Worm (Caenorhabditis elegans) whole organism, L1 larva: ENCODE results near the gene rbg-1.

ENCODE experiments used
- F16B12.6 ChIP-seq: fragments of 150-350 bp; optimal IDR thresholded peaks from 2 replicates; lab custom pipeline; 2014; ENCODE audit warnings: missing biosample characterization, missing genetic modification characterization
- ama-1 ChIP-seq: fragments of 150-350 bp; optimal IDR thresholded peaks from 2 replicates; lab custom pipeline; 2014
- ceh-63 ChIP-seq: fragments of 200-800 bp; sonication (Bioruptor generic); optimal IDR thresholded peaks from 2 replicates; lab custom pipeline; 2018; ENCODE audit warnings: mild to moderate bottlenecking, missing genetic modification characterization, missing compliant biosample characterization
- ceh-82 ChIP-seq, 3 experiments: fragments of 150-350 bp in 1 of 3; sonication (generic microtip) in 2 of 3; optimal IDR thresholded peaks; 2 replicates each; lab custom pipeline; 2014 to 2017; ENCODE audit warnings: missing biosample characterization in 3 of 3, missing genetic modification characterization in 3 of 3
- ces-1 ChIP-seq: fragments of 150-350 bp; optimal IDR thresholded peaks from 2 replicates; lab custom pipeline; 2014; ENCODE audit warnings: missing biosample characterization, missing genetic modification reagents, missing genetic modification characterization
- dpl-1 ChIP-seq, 3 experiments: fragments of 150-350 bp in 2 of 3; sonication (generic microtip) in 1 of 3; optimal IDR thresholded peaks; 2 replicates each; lab custom pipeline; 2014 to 2017; ENCODE audit warnings: missing biosample characterization in 3 of 3, missing genetic modification characterization in 3 of 3, missing genetic modification reagents in 3 of 3
- dsc-1 ChIP-seq: sonication (generic microtip); optimal IDR thresholded peaks from 2 replicates; lab custom pipeline; 2016; ENCODE audit warnings: mild to moderate bottlenecking, missing genetic modification characterization, missing compliant biosample characterization
- efl-1 ChIP-seq, 4 experiments: fragments of 150-350 bp; optimal IDR thresholded peaks in 3 of 4; peaks in 1 of 4; 1 replicate in 1 of 4; 2 replicates in 3 of 4; lab custom pipeline; 2014; ENCODE audit warnings: missing biosample characterization in 2 of 4, missing genetic modification characterization in 2 of 4, missing genetic modification reagents in 2 of 4
- elt-3 ChIP-seq, 6 experiments: fragments of 150-350 bp in 1 of 6; sonication (generic microtip); optimal IDR thresholded peaks; 2 replicates each; lab custom pipeline; 2017 to 2018; ENCODE audit warnings: missing biosample characterization in 6 of 6, missing genetic modification characterization in 6 of 6, inconsistent platforms in 1 of 6
- fkh-10 ChIP-seq: sonication (generic microtip); optimal IDR thresholded peaks from 2 replicates; lab custom pipeline; 2017; ENCODE audit warnings: missing biosample characterization, missing genetic modification reagents, missing genetic modification characterization
- fkh-4 ChIP-seq: sonication (generic microtip); optimal IDR thresholded peaks from 2 replicates; lab custom pipeline; 2016; ENCODE audit warnings: missing compliant biosample characterization, missing genetic modification characterization, borderline replicate concordance
- grh-1 ChIP-seq: fragments of 200-800 bp; sonication (Bioruptor generic); IDR thresholded peaks from 2 replicates; pipeline ENCODE4 v1.3.6; 2022; ENCODE audit warnings: missing genetic modification reagents, missing genetic modification characterization, missing compliant biosample characterization
- irx-1 ChIP-seq: sonication (generic microtip); optimal IDR thresholded peaks from 2 replicates; lab custom pipeline; 2016; ENCODE audit warnings: missing genetic modification characterization, missing compliant biosample characterization
- lin-14 ChIP-seq: fragments of 200-800 bp; sonication (Bioruptor generic); optimal IDR thresholded peaks from 2 replicates; lab custom pipeline; 2018; ENCODE audit warnings: mild to moderate bottlenecking, missing genetic modification characterization, moderate library complexity, missing compliant biosample characterization
- lin-35 ChIP-seq, 2 experiments: fragments of 150-350 bp; optimal IDR thresholded peaks; 2 replicates each; lab custom pipeline; 2014; ENCODE audit warnings: missing biosample characterization in 2 of 2, missing genetic modification characterization in 2 of 2, missing genetic modification reagents in 2 of 2
- lir-3 ChIP-seq: sonication (generic microtip); optimal IDR thresholded peaks from 2 replicates; lab custom pipeline; 2016; ENCODE audit warnings: mild to moderate bottlenecking, missing genetic modification characterization, moderate library complexity, missing compliant biosample characterization; ENCODE audit not compliant: poor library complexity
- nhr-12 ChIP-seq: sonication (generic microtip); optimal IDR thresholded peaks from 2 replicates; lab custom pipeline; 2017; ENCODE audit warnings: missing biosample characterization, missing genetic modification characterization
- nhr-19 ChIP-seq: fragments of 200-800 bp; sonication (Bioruptor generic); conservative IDR thresholded peaks from 2 replicates; pipeline ENCODE4 v1.3.6; 2022; ENCODE audit warnings: missing genetic modification characterization, missing compliant biosample characterization
- nhr-20 ChIP-seq: sonication (generic microtip); optimal IDR thresholded peaks from 2 replicates; lab custom pipeline; 2016; ENCODE audit warnings: mild to moderate bottlenecking, missing genetic modification characterization, missing compliant biosample characterization
- nhr-47 ChIP-seq: sonication (generic microtip); optimal IDR thresholded peaks from 2 replicates; lab custom pipeline; 2016; ENCODE audit warnings: mild to moderate bottlenecking, missing genetic modification characterization, moderate library complexity, missing compliant biosample characterization
- nhr-77 ChIP-seq: fragments of 150-350 bp; optimal IDR thresholded peaks from 2 replicates; lab custom pipeline; 2014; ENCODE audit warnings: missing biosample characterization, missing genetic modification characterization
- nhr-84 ChIP-seq: sonication (generic microtip); optimal IDR thresholded peaks from 2 replicates; lab custom pipeline; 2017; ENCODE audit warnings: missing biosample characterization, missing genetic modification characterization
- nhr-85 ChIP-seq: sonication (generic microtip); peaks from one replicate; lab custom pipeline; 2016; ENCODE audit warnings: missing genetic modification characterization, inconsistent platforms, missing compliant biosample characterization
- pax-3 ChIP-seq: fragments of 200-800 bp; sonication (Bioruptor generic); optimal IDR thresholded peaks from 2 replicates; lab custom pipeline; 2018; ENCODE audit warnings: mild to moderate bottlenecking, missing genetic modification characterization, moderate library complexity, missing compliant biosample characterization
- rnt-1 ChIP-seq: sonication (generic microtip); optimal IDR thresholded peaks from 2 replicates; lab custom pipeline; 2016; ENCODE audit warnings: mild to moderate bottlenecking, missing genetic modification characterization, moderate library complexity, missing compliant biosample characterization
- snpc-4 ChIP-seq: fragments of 150-350 bp; optimal IDR thresholded peaks from 2 replicates; lab custom pipeline; 2014; ENCODE audit warnings: missing biosample characterization, missing genetic modification characterization
- sox-4 ChIP-seq: sonication (generic microtip); optimal IDR thresholded peaks from 2 replicates; lab custom pipeline; 2016; ENCODE audit warnings: missing genetic modification characterization, missing compliant biosample characterization
- swsn-7 ChIP-seq: sonication (generic microtip); optimal IDR thresholded peaks from 2 replicates; lab custom pipeline; 2016; ENCODE audit warnings: missing genetic modification characterization, missing compliant biosample characterization
- tlp-1 ChIP-seq: fragments of 150-350 bp; optimal IDR thresholded peaks from 2 replicates; lab custom pipeline; 2014; ENCODE audit warnings: missing biosample characterization, missing genetic modification characterization
- unc-86 ChIP-seq: sonication (generic microtip); optimal IDR thresholded peaks from 2 replicates; lab custom pipeline; 2016; ENCODE audit warnings: missing genetic modification characterization, missing compliant biosample characterization
- unc-98 ChIP-seq: fragments of 200-800 bp; sonication (Bioruptor generic); IDR thresholded peaks from 2 replicates; pipeline ENCODE4 v1.3.6; 2022; ENCODE audit warnings: missing genetic modification characterization, missing compliant biosample characterization
- xbp-1 ChIP-seq: sonication (generic microtip); optimal IDR thresholded peaks from 2 replicates; lab custom pipeline; 2016; ENCODE audit warnings: missing genetic modification characterization, missing compliant biosample characterization
- zag-1 ChIP-seq: fragments of 150-350 bp; optimal IDR thresholded peaks from 2 replicates; lab custom pipeline; 2014; ENCODE audit warnings: missing biosample characterization, missing genetic modification characterization

rbg-1 gene

DNA sequence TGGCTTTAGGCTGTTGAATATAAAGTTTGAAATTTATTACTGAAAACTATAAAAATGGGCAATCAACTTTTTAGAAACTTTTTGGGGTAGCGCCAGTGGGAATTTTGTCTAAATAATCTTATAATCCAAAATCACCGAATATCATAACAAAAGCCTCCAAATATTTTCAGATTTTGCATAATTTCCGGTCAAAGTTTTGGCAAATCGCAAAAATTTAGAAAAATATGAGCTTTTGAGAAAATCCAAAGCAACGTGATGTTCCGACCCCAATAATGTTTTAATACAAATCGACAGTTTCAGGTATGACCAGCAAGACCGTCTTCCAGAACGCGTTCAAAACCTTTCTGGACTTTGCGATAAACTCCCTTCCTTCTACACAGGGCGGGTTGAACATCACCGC lies 3.9 kb upstream of the rbg-1 start, which contains the start of gene emre-1:
Gene emre-1 (plus strand): TSS at position 301 of the 400 bp plus-strand sequence.
- TF ChIP-seq ces-1 (GFP tag; lab: Kevin White, UChicago) (no peak), lin-35 (GFP tag; optimal IDR thresholded peaks at IDR 0.05; lab: Kevin White, UChicago) (no peak), grh-1 (GFP tag; lab: Robert Waterston, UW) (no peak), dsc-1 (tag; lab: Kevin White, UChicago) (no peak), lin-14 (no peak), nhr-19 (GFP tag; lab: Robert Waterston, UW) (no peak), ceh-82 (tag; optimal IDR thresholded peaks at IDR 0.05; lab: Kevin White, UChicago) (no peak), F16B12.6 (tag; lab: Kevin White, UChicago) (no peak), nhr-47 (tag; lab: Kevin White, UChicago) (no peak), ceh-63 (GFP tag; lab: Kevin White, UChicago) (no peak), xbp-1 (no peak), nhr-12 (no peak), elt-3 (tag; optimal IDR thresholded peaks at IDR 0.05; lab: Kevin White, UChicago) (no peak)

DNA sequence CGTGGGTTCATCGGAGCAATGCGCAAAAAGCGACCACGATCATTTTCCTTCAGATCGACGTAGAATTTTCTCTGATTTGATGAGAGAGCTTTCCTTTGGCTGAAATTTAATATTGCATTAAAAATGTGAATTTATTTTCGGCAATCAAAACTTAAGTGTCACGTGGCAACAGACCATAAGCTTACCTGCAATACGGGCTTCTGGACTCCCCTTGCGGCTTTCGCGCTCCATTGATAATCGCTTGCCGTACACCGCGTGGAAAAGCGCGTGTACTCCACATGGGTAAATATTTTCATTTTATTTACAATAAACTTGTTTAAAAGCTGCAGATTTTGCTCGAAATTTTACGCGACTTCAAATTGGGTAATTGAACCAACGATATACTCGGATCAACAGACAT lies 808 bp upstream of the rbg-1 start, which contains the start of gene plp-2:
Gene plp-2 (minus strand): TSS at position 280 of the 400 bp plus-strand sequence.
- TF ChIP-seq zag-1 (tag; lab: Kevin White, UChicago) (no peak), efl-1 (optimal IDR thresholded peaks at IDR 0.05; lab: Kevin White, UChicago) (no peak), efl-1 (GFP tag; optimal IDR thresholded peaks at IDR 0.05 in 1 of 2; lab: Kevin White, UChicago) (peak in 1 of 2 experiments; percentile 85)
- TF ChIP-seq, all 84 proteins: peak for 1

DNA sequence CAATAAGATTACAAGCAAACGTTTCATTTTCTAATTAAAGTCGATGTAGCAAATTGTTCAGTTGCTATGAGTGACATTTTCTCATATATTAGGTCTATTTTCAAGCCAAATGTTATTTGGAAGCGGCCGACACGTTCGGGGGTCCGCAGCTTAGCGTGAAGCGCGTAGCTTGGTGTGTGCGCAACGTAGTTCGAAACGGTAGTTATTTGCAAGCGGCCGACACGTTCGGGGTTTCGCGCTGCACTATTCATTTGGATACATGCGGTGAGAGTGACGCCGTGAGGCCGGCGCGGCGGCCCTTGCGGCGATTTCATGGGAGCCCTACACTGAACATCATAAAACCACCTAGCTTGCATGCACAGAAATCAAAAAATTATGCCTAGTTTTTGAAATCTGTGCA lies 4.8 kb downstream of the rbg-1 start:
- TF ChIP-seq snpc-4 (tag; lab: Kevin White, UChicago), result peak; percentile 83
- TF ChIP-seq nhr-12, result no peak
- no peak for TF ChIP-seq nhr-84
- peak; percentile 17 for TF ChIP-seq rnt-1 (tag; lab: Kevin White, UChicago)
- TF ChIP-seq nhr-85 (tag; lab: Kevin White, UChicago), result peak; percentile 26

- TF ChIP-seq ama-1 (lab: Kevin White, UChicago) (no peak), tlp-1 (no peak), swsn-7 (tag; lab: Kevin White, UChicago) (no peak), fkh-4 (tag; lab: Kevin White, UChicago) (no peak), ces-1 (GFP tag; lab: Kevin White, UChicago) (no peak), unc-98 (GFP tag; lab: Robert Waterston, UW) (no peak), lir-3 (tag; lab: Kevin White, UChicago) (no peak), nhr-12 (no peak), nhr-20 (tag; lab: Kevin White, UChicago) (no peak), snpc-4 (tag; lab: Kevin White, UChicago) (no peak), lin-35 (GFP tag; optimal IDR thresholded peaks at IDR 0.05; lab: Kevin White, UChicago) (no peak), irx-1 (tag; lab: Kevin White, UChicago) (no peak), unc-86 (no peak), grh-1 (GFP tag; lab: Robert Waterston, UW) (no peak), zag-1 (tag; lab: Kevin White, UChicago) (no peak), pax-3 (tag; lab: Kevin White, UChicago) (no peak), xbp-1 (no peak), dpl-1 (GFP tag; optimal IDR thresholded peaks at IDR 0.05; lab: Kevin White, UChicago) (no peak), nhr-77 (tag; lab: Kevin White, UChicago) (no peak), sox-4 (tag; lab: Kevin White, UChicago) (no peak)
These were observed 7.9 kb downstream of the rbg-1 start, which contains the start of gene iglr-1 for ce11 chrX:14991280-14991679. Gene iglr-1 (minus strand): TSS chrX:14991380.

ce11 chrX:14993744-14994143 lies 10.4 kb downstream of the rbg-1 start:
- TF ChIP-seq nhr-85 (tag; lab: Kevin White, UChicago), result peak; percentile 14
- TF ChIP-seq fkh-10 (GFP tag; lab: Kevin White, UChicago), result peak; percentile 8
- TF ChIP-seq lir-3 (tag; lab: Kevin White, UChicago), result no peak
